Fruit fly (Drosophila melanogaster) S2 (cell line): ENCODE results near the gene lab.
A peak's percentile ranks its signal among the peaks of the same experiment; 100 is the strongest.

Experiments
- CG8478 ChIP-seq: fragments of >200 bp; optimal IDR thresholded peaks from 2 replicates; lab custom pipeline; 2018
- CTCF ChIP-seq, 2 experiments: fragments of >200 bp; optimal IDR thresholded peaks; 2 replicates each; lab custom pipeline; 2018

dm6 chr3R:6708858-6709257, 30.5 kb upstream of the lab start:
- TF ChIP-seq CG8478 (lab: Kevin White, UChicago) (no peak), CTCF (optimal IDR thresholded peaks at IDR 0.05; lab: Kevin White, UChicago) (peak; percentile 63 to 83)
